Fruit fly (Drosophila melanogaster) whole organism, embryonic: ENCODE data around the gene CG9928.

ENCODE experiments used
- Aef1 ChIP-seq: fragments of 200-800 bp; sonication (Bioruptor generic); IDR thresholded peaks from 3 replicates; pipeline ENCODE4 v1.3.6; 2022; ENCODE audit warnings: missing biosample characterization, missing genetic modification characterization
- Atf-2 ChIP-seq: fragments of 200-800 bp; sonication (Bioruptor generic); optimal IDR thresholded peaks from 2 replicates; lab custom pipeline; 2016; ENCODE audit warnings: missing biosample characterization, missing genetic modification characterization
- CG10274 ChIP-seq: fragments of 200-800 bp; sonication (Bioruptor generic); optimal IDR thresholded peaks from 3 replicates; lab custom pipeline; 2017; ENCODE audit warnings: missing biosample characterization, mild to moderate bottlenecking, missing genetic modification characterization
- CG10366 ChIP-seq: fragments of 200-800 bp; sonication (Bioruptor generic); IDR thresholded peaks from 2 replicates; pipeline ENCODE4 v1.3.6; 2022; ENCODE audit warnings: missing biosample characterization, missing genetic modification characterization
- CG11723 ChIP-seq: fragments of 200-800 bp; sonication (Bioruptor generic); optimal IDR thresholded peaks from 2 replicates; lab custom pipeline; 2017; ENCODE audit warnings: missing biosample characterization, mild to moderate bottlenecking, missing genetic modification characterization
- CG12155 ChIP-seq: fragments of 200-800 bp; sonication (Bioruptor generic); optimal IDR thresholded peaks from 3 replicates; lab custom pipeline; 2016; ENCODE audit warnings: missing biosample characterization, missing genetic modification characterization
- CG12219 ChIP-seq: fragments of 200-800 bp; sonication (Bioruptor generic); optimal IDR thresholded peaks from 3 replicates; lab custom pipeline; 2018; ENCODE audit warnings: missing biosample characterization, mild to moderate bottlenecking, missing genetic modification characterization
- CG14710 ChIP-seq: fragments of 200-800 bp; sonication (Bioruptor generic); optimal IDR thresholded peaks from 3 replicates; lab custom pipeline; 2019; ENCODE audit warnings: missing biosample characterization, mild to moderate bottlenecking, missing genetic modification characterization, moderate library complexity
- CG17912 ChIP-seq: fragments of 200-800 bp; sonication (Bioruptor generic); optimal IDR thresholded peaks from 2 replicates; lab custom pipeline; 2018; ENCODE audit warnings: missing biosample characterization, mild to moderate bottlenecking, missing genetic modification characterization
- CG18764 ChIP-seq: fragments of 200-800 bp; sonication (Bioruptor generic); optimal IDR thresholded peaks from 3 replicates; lab custom pipeline; 2016; ENCODE audit warnings: missing biosample characterization, missing genetic modification characterization
- CG30020 ChIP-seq: fragments of 200-800 bp; optimal IDR thresholded peaks from 2 replicates; lab custom pipeline; 2019; ENCODE audit warnings: missing biosample characterization, mild to moderate bottlenecking, missing genetic modification characterization, moderate library complexity
- CG31388 ChIP-seq: fragments of 200-800 bp; sonication (Bioruptor generic); optimal IDR thresholded peaks from 2 replicates; lab custom pipeline; 2016; ENCODE audit warnings: missing biosample characterization, missing genetic modification characterization
- CG3995 ChIP-seq: fragments of 200-800 bp; sonication (Bioruptor generic); optimal IDR thresholded peaks from 3 replicates; lab custom pipeline; 2016; ENCODE audit warnings: missing biosample characterization, missing genetic modification characterization
- CG7556 ChIP-seq: fragments of 200-800 bp; sonication (Bioruptor generic); optimal IDR thresholded peaks from 2 replicates; lab custom pipeline; 2017; ENCODE audit warnings: missing biosample characterization, mild to moderate bottlenecking, missing genetic modification characterization
- CG7745 ChIP-seq: fragments of 200-800 bp; sonication (Bioruptor generic); optimal IDR thresholded peaks from 2 replicates; lab custom pipeline; 2018; ENCODE audit warnings: missing biosample characterization, mild to moderate bottlenecking, missing genetic modification characterization, moderate library complexity
- CG7839 ChIP-seq: fragments of 200-800 bp; sonication (Bioruptor generic); optimal IDR thresholded peaks from 3 replicates; lab custom pipeline; 2018; ENCODE audit warnings: missing biosample characterization, mild to moderate bottlenecking, missing genetic modification characterization, moderate library complexity
- CG9817 ChIP-seq: fragments of 200-800 bp; sonication (Bioruptor generic); optimal IDR thresholded peaks from 2 replicates; lab custom pipeline; 2018; ENCODE audit warnings: missing biosample characterization, mild to moderate bottlenecking, missing genetic modification characterization, moderate library complexity
- CoRest ChIP-seq: fragments of 200-800 bp; sonication (Bioruptor generic); optimal IDR thresholded peaks from 3 replicates; lab custom pipeline; 2018; ENCODE audit warnings: missing biosample characterization, mild to moderate bottlenecking, missing genetic modification characterization, moderate library complexity
- D19A ChIP-seq: fragments of 200-800 bp; optimal IDR thresholded peaks from 3 replicates; lab custom pipeline; 2019; ENCODE audit warnings: missing biosample characterization, mild to moderate bottlenecking, missing genetic modification characterization, moderate library complexity
- Dll ChIP-seq: fragments of 200-800 bp; sonication (Bioruptor generic); IDR thresholded peaks from 4 replicates; pipeline ENCODE4 v1.3.6; 2022; ENCODE audit warnings: missing biosample characterization, missing genetic modification characterization; ENCODE audit not compliant: partially characterized antibody
- Doc2 ChIP-seq: fragments of 200-800 bp; sonication (Bioruptor generic); IDR thresholded peaks from 2 replicates; pipeline ENCODE4 v1.3.6; 2022; ENCODE audit warnings: missing biosample characterization, missing genetic modification characterization
- E2f2 ChIP-seq: fragments of 200-800 bp; sonication (Bioruptor generic); IDR thresholded peaks from 2 replicates; pipeline ENCODE4 v1.3.6; 2022; ENCODE audit warnings: missing biosample characterization, missing genetic modification characterization
- Ets65A ChIP-seq: fragments of 200-800 bp; sonication (Bioruptor generic); peaks from one replicate; lab custom pipeline; 2016; ENCODE audit warnings: missing biosample characterization, missing genetic modification characterization
- HLH3B ChIP-seq: fragments of 200-800 bp; sonication (Bioruptor generic); IDR thresholded peaks from 2 replicates; pipeline ENCODE4 v1.3.6; 2022; ENCODE audit warnings: missing biosample characterization, missing genetic modification characterization
- HmgZ ChIP-seq: fragments of 200-800 bp; sonication (Bioruptor generic); optimal IDR thresholded peaks from 2 replicates; lab custom pipeline; 2018; ENCODE audit warnings: missing biosample characterization, mild to moderate bottlenecking, missing genetic modification characterization
- MESR4 ChIP-seq: fragments of 200-800 bp; sonication (Bioruptor generic); optimal IDR thresholded peaks from 2 replicates; lab custom pipeline; 2018; ENCODE audit warnings: missing biosample characterization, mild to moderate bottlenecking, missing genetic modification characterization, moderate library complexity
- Meics ChIP-seq: fragments of 200-800 bp; sonication (Bioruptor generic); optimal IDR thresholded peaks from 2 replicates; lab custom pipeline; 2017; ENCODE audit warnings: missing biosample characterization, mild to moderate bottlenecking, missing genetic modification characterization
- Mes4 ChIP-seq: fragments of 200-800 bp; sonication (Bioruptor generic); optimal IDR thresholded peaks from 2 replicates; lab custom pipeline; 2016; ENCODE audit warnings: missing biosample characterization, missing genetic modification characterization
- NC2β ChIP-seq: fragments of 200-800 bp; sonication (Bioruptor generic); optimal IDR thresholded peaks from 2 replicates; lab custom pipeline; 2016; ENCODE audit warnings: missing biosample characterization, missing genetic modification characterization
- PHDP ChIP-seq: fragments of 200-800 bp; sonication (Bioruptor generic); optimal IDR thresholded peaks from 3 replicates; lab custom pipeline; 2018; ENCODE audit warnings: missing biosample characterization, mild to moderate bottlenecking, missing genetic modification characterization, moderate library complexity
- Ravus ChIP-seq: fragments of 200-800 bp; sonication (Bioruptor generic); IDR thresholded peaks from 2 replicates; pipeline ENCODE4 v1.3.6; 2022; ENCODE audit warnings: missing biosample characterization, missing genetic modification characterization
- Six4 ChIP-seq: fragments of 200-800 bp; sonication (Bioruptor generic); optimal IDR thresholded peaks from 2 replicates; lab custom pipeline; 2016; ENCODE audit warnings: missing biosample characterization, missing genetic modification characterization
- Xrp1 ChIP-seq: fragments of 200-800 bp; sonication (Bioruptor generic); IDR thresholded peaks from 2 replicates; pipeline ENCODE4 v1.3.6; 2022; ENCODE audit warnings: missing biosample characterization, missing genetic modification characterization
- bigmax ChIP-seq: fragments of 200-800 bp; sonication (Bioruptor generic); optimal IDR thresholded peaks from 2 replicates; lab custom pipeline; 2018; ENCODE audit warnings: missing biosample characterization, mild to moderate bottlenecking, missing genetic modification characterization
- bowl ChIP-seq: fragments of 200-800 bp; sonication (Bioruptor generic); IDR thresholded peaks from 2 replicates; pipeline ENCODE4 v1.3.6; 2022; ENCODE audit warnings: missing biosample characterization, missing genetic modification characterization
- ci ChIP-seq: fragments of 200-800 bp; sonication (Bioruptor generic); IDR thresholded peaks from 3 replicates; pipeline ENCODE4 v1.3.6; 2022; ENCODE audit warnings: missing biosample characterization, missing genetic modification characterization
- crol ChIP-seq: fragments of 200-800 bp; sonication (Bioruptor generic); IDR thresholded peaks from 2 replicates; pipeline ENCODE4 v1.3.6; 2022; ENCODE audit warnings: missing biosample characterization, missing genetic modification characterization
- disco-r ChIP-seq: fragments of 200-800 bp; sonication (Bioruptor generic); optimal IDR thresholded peaks from 2 replicates; lab custom pipeline; 2016; ENCODE audit warnings: missing biosample characterization, missing genetic modification characterization
- emc ChIP-seq: fragments of 200-800 bp; sonication (Bioruptor generic); optimal IDR thresholded peaks from 2 replicates; lab custom pipeline; 2016; ENCODE audit warnings: missing biosample characterization, missing genetic modification characterization
- ems ChIP-seq: fragments of 200-800 bp; sonication (Bioruptor generic); optimal IDR thresholded peaks from 3 replicates; lab custom pipeline; 2016; ENCODE audit warnings: missing biosample characterization, missing genetic modification characterization
- exex ChIP-seq: fragments of 200-800 bp; sonication (Bioruptor generic); optimal IDR thresholded peaks from 4 replicates; lab custom pipeline; 2018; ENCODE audit warnings: missing biosample characterization, mild to moderate bottlenecking, missing genetic modification characterization, moderate library complexity
- fd64A ChIP-seq: fragments of 200-800 bp; sonication (Bioruptor generic); optimal IDR thresholded peaks from 3 replicates; lab custom pipeline; 2018; ENCODE audit warnings: missing biosample characterization, mild to moderate bottlenecking, missing genetic modification characterization
- grau ChIP-seq: fragments of 200-800 bp; optimal IDR thresholded peaks from 3 replicates; lab custom pipeline; 2019; ENCODE audit warnings: missing biosample characterization, mild to moderate bottlenecking, missing genetic modification characterization, moderate library complexity
- hth ChIP-seq: fragments of >200 bp; optimal IDR thresholded peaks from 2 replicates; lab custom pipeline; 2017; ENCODE audit warnings: inconsistent platforms
- mam ChIP-seq: fragments of 200-800 bp; sonication (Bioruptor generic); optimal IDR thresholded peaks from 3 replicates; lab custom pipeline; 2016; ENCODE audit warnings: missing biosample characterization, missing genetic modification characterization
- nerfin-2 ChIP-seq: fragments of 200-800 bp; sonication (Bioruptor generic); IDR thresholded peaks from 2 replicates; pipeline ENCODE4 v1.3.6; 2022; ENCODE audit warnings: missing biosample characterization, missing genetic modification characterization; ENCODE audit not compliant: partially characterized antibody
- org-1 ChIP-seq: fragments of 200-800 bp; sonication (Bioruptor generic); optimal IDR thresholded peaks from 2 replicates; lab custom pipeline; 2017; ENCODE audit warnings: missing biosample characterization, missing genetic modification characterization
- pfk ChIP-seq: fragments of 200-800 bp; sonication (Bioruptor generic); optimal IDR thresholded peaks from 2 replicates; lab custom pipeline; 2018; ENCODE audit warnings: missing biosample characterization, mild to moderate bottlenecking, missing genetic modification characterization, moderate library complexity
- sd ChIP-seq: fragments of 200-800 bp; sonication (Bioruptor generic); optimal IDR thresholded peaks from 3 replicates; lab custom pipeline; 2018; ENCODE audit warnings: missing biosample characterization, mild to moderate bottlenecking, missing genetic modification characterization, moderate library complexity
- seq ChIP-seq: fragments of 200-800 bp; sonication (Bioruptor generic); IDR thresholded peaks from 2 replicates; pipeline ENCODE4 v1.3.6; 2022; ENCODE audit warnings: missing biosample characterization, missing genetic modification characterization
- shn ChIP-seq: fragments of 200-800 bp; sonication (Bioruptor generic); optimal IDR thresholded peaks from 3 replicates; lab custom pipeline; 2016; ENCODE audit warnings: missing biosample characterization, missing genetic modification characterization
- sr ChIP-seq: fragments of 200-800 bp; sonication (Bioruptor generic); IDR thresholded peaks from 3 replicates; pipeline ENCODE4 v1.3.6; 2022; ENCODE audit warnings: missing biosample characterization, missing genetic modification characterization

CG9928 gene

DNA sequence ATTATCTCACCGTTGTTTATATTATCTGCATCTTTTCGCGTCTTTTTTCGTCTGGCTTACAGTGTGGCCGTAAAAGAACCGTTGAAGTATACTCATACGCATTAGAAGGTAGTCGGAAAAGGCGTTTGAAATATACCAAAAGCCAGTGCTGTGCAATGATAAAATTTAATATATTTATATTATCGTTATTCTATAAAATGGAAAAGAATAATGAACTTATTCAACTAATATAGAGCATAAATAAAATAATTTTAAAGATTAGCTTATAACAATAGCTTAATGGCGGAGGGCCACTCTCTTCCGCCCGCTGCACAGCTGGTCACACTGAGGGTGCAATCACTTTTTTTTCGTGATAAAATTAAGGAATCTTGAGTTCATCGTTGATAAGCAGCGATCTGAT is 49.2 kb upstream of the CG9928 start, which contains the start of the genes CG16974 and Edem2 (continued):
- TF ChIP-seq Aef1 (GFP tag; lab: Robert Waterston, UW) (peak; percentile 70), CG7745 (no peak), CG7839 (no peak), exex (no peak), sr (GFP tag; lab: Robert Waterston, UW) (no peak), CG3995 (peak; percentile 60), CG30020 (tag; lab: Kevin White, UChicago) (peak; percentile 66), Six4 (peak; percentile 64), Mes4 (GFP tag; lab: Kevin White, UChicago) (no peak), shn (GFP tag; lab: Kevin White, UChicago) (no peak), pfk (GFP tag; lab: Kevin White, UChicago) (no peak), grau (tag; lab: Kevin White, UChicago) (peak; percentile 73), CG9817 (tag; lab: Kevin White, UChicago) (peak; percentile 68), ci (GFP tag; lab: Robert Waterston, UW) (peak; percentile 80), CG14710 (peak; percentile 90), fd64A (GFP tag; lab: Kevin White, UChicago) (no peak), CG12155 (GFP tag; lab: Kevin White, UChicago) (peak; percentile 84), nerfin-2 (GFP tag; lab: Robert Waterston, UW) (no peak), Ravus (GFP tag; lab: Robert Waterston, UW) (peak; percentile 13; the same call in 1 of the 2 replicates), Atf-2 (GFP tag; lab: Kevin White, UChicago) (no peak), HLH3B (GFP tag; lab: Robert Waterston, UW) (peak; percentile 76), D19A (no peak), disco-r (GFP tag; lab: Kevin White, UChicago) (no peak), Doc2 (no peak), PHDP (tag; lab: Kevin White, UChicago) (no peak), emc (no peak), CG31388 (GFP tag; lab: Kevin White, UChicago) (peak; percentile 33), Dll (GFP tag; lab: Robert Waterston, UW) (no peak), seq (peak; percentile 49; the same call in 1 of the 2 replicates), NC2β (no peak), CG10366 (0 out of 2 replicates have a peak, but pooled peaks have one; percentile 49), CoRest (tag; lab: Kevin White, UChicago) (no peak), bowl (GFP tag; lab: Robert Waterston, UW) (no peak), sd (tag; lab: Kevin White, UChicago) (no peak), CG18764 (GFP tag; lab: Kevin White, UChicago) (peak; percentile 74), mam (peak; percentile 34), Ets65A (GFP tag; lab: Kevin White, UChicago) (peak; percentile 91), Xrp1 (GFP tag; lab: Robert Waterston, UW) (peak; percentile 85), CG17912 (no peak), HmgZ (tag; lab: Kevin White, UChicago) (peak; percentile 62), CG7556 (GFP tag; lab: Kevin White, UChicago) (no peak), CG10274 (GFP tag; lab: Kevin White, UChicago) (no peak), hth (lab: Kevin White, UChicago) (no peak), E2f2 (peak; percentile 52), MESR4 (GFP tag; lab: Kevin White, UChicago) (peak; percentile 71), Meics (GFP tag; lab: Kevin White, UChicago) (no peak), crol (GFP tag; lab: Robert Waterston, UW) (no peak), ems (peak; percentile 54), org-1 (no peak), CG11723 (no peak), bigmax (no peak), CG12219 (GFP tag; lab: Kevin White, UChicago) (no peak)
